Worm (Caenorhabditis elegans) whole organism, L2 larva: Measurements from ENCODE around the gene B0336.7.

ENCODE experiments used
- C34F6.9 ChIP-seq: fragments of 150-350 bp; optimal IDR thresholded peaks from 2 replicates; lab custom pipeline; 2014; ENCODE audit warnings: missing biosample characterization, missing genetic modification characterization
- F13H6.1 ChIP-seq: sonication (generic microtip); optimal IDR thresholded peaks from 2 replicates; lab custom pipeline; 2016; ENCODE audit warnings: missing genetic modification characterization, missing compliant biosample characterization
- R02D3.7 ChIP-seq: fragments of 150-350 bp; optimal IDR thresholded peaks from 2 replicates; lab custom pipeline; 2014; ENCODE audit warnings: missing biosample characterization, missing genetic modification characterization
- Y55F3AM.14 ChIP-seq: fragments of 200-800 bp; sonication (Bioruptor generic); optimal IDR thresholded peaks from 2 replicates; lab custom pipeline; 2018; ENCODE audit warnings: mild to moderate bottlenecking, missing genetic modification characterization, missing compliant biosample characterization
- ZK546.5 ChIP-seq: sonication (generic microtip); optimal IDR thresholded peaks from 2 replicates; lab custom pipeline; 2017; ENCODE audit warnings: missing biosample characterization, missing genetic modification characterization
- alr-1 ChIP-seq: fragments of 150-350 bp; optimal IDR thresholded peaks from 2 replicates; lab custom pipeline; 2014; ENCODE audit warnings: missing biosample characterization, missing genetic modification characterization
- aly-2 ChIP-seq: fragments of 150-350 bp; optimal IDR thresholded peaks from 2 replicates; lab custom pipeline; 2014; ENCODE audit warnings: missing biosample characterization, missing genetic modification characterization
- ama-1 ChIP-seq: fragments of 150-350 bp; optimal IDR thresholded peaks from 2 replicates; lab custom pipeline; 2018; ENCODE audit warnings: inconsistent platforms
- blmp-1 ChIP-seq: sonication (generic microtip); optimal IDR thresholded peaks from 2 replicates; lab custom pipeline; 2017; ENCODE audit warnings: missing genetic modification characterization, mild to moderate bottlenecking, missing compliant biosample characterization, antibody characterized with exemption, moderate library complexity; ENCODE audit not compliant: insufficient read depth
- ceh-16 ChIP-seq: fragments of 150-350 bp; optimal IDR thresholded peaks from 2 replicates; lab custom pipeline; 2014; ENCODE audit warnings: missing biosample characterization, missing genetic modification characterization
- ceh-82 ChIP-seq: fragments of 150-350 bp; optimal IDR thresholded peaks from 2 replicates; lab custom pipeline; 2014; ENCODE audit warnings: missing biosample characterization, missing genetic modification characterization
- crh-2 ChIP-seq: sonication (generic microtip); optimal IDR thresholded peaks from 2 replicates; lab custom pipeline; 2017; ENCODE audit warnings: missing biosample characterization, missing genetic modification characterization
- dmd-4 ChIP-seq: sonication (generic microtip); optimal IDR thresholded peaks from 2 replicates; lab custom pipeline; 2017; ENCODE audit warnings: missing biosample characterization, missing genetic modification characterization
- egl-27 ChIP-seq: sonication (generic microtip); optimal IDR thresholded peaks from 3 replicates; lab custom pipeline; 2017; ENCODE audit warnings: missing biosample characterization, missing genetic modification reagents, missing genetic modification characterization
- elt-1 ChIP-seq: fragments of 150-350 bp; optimal IDR thresholded peaks from 2 replicates; lab custom pipeline; 2014; ENCODE audit warnings: missing biosample characterization, missing genetic modification characterization
- elt-3 ChIP-seq: sonication (generic microtip); optimal IDR thresholded peaks from 2 replicates; lab custom pipeline; 2017; ENCODE audit warnings: missing biosample characterization, missing genetic modification characterization
- fos-1 ChIP-seq: fragments of 150-350 bp; optimal IDR thresholded peaks from 2 replicates; lab custom pipeline; 2014; ENCODE audit warnings: missing biosample characterization, missing genetic modification characterization
- gmeb-1 ChIP-seq: fragments of 150-350 bp; optimal IDR thresholded peaks from 2 replicates; lab custom pipeline; 2014; ENCODE audit warnings: missing biosample characterization, missing genetic modification characterization
- lin-11 ChIP-seq: fragments of 150-350 bp; sonication (generic microtip); optimal IDR thresholded peaks from 2 replicates; lab custom pipeline; 2014; ENCODE audit warnings: missing biosample characterization, missing genetic modification characterization, inconsistent platforms, mixed read lengths
- lin-13 ChIP-seq: fragments of 150-350 bp; optimal IDR thresholded peaks from 2 replicates; lab custom pipeline; 2014; ENCODE audit warnings: missing biosample characterization, missing genetic modification reagents, missing genetic modification characterization
- lin-39 ChIP-seq: fragments of 150-350 bp; optimal IDR thresholded peaks from 2 replicates; lab custom pipeline; 2014; ENCODE audit warnings: missing biosample characterization, missing genetic modification reagents, missing genetic modification characterization
- lsy-2 ChIP-seq, 2 experiments: fragments of 150-350 bp in 1 of 2; sonication (generic microtip) in 1 of 2; optimal IDR thresholded peaks; 2 replicates each; lab custom pipeline; 2014 to 2017; ENCODE audit warnings: missing biosample characterization in 2 of 2, missing genetic modification characterization in 2 of 2
- mab-5 ChIP-seq: fragments of 150-350 bp; optimal IDR thresholded peaks from 2 replicates; lab custom pipeline; 2014; ENCODE audit warnings: missing biosample characterization, missing genetic modification characterization
- mbf-1 ChIP-seq: sonication (generic microtip); optimal IDR thresholded peaks from 2 replicates; lab custom pipeline; 2017; ENCODE audit warnings: missing biosample characterization, missing genetic modification characterization
- mdl-1 ChIP-seq, 2 experiments: fragments of 150-350 bp in 1 of 2; sonication (generic microtip) in 1 of 2; optimal IDR thresholded peaks; 2 replicates each; lab custom pipeline; 2017; ENCODE audit warnings: missing biosample characterization in 2 of 2, missing genetic modification characterization in 2 of 2
- nhr-10 ChIP-seq: sonication (generic microtip); optimal IDR thresholded peaks from 2 replicates; lab custom pipeline; 2017; ENCODE audit warnings: missing biosample characterization, missing genetic modification characterization
- nhr-11 ChIP-seq: fragments of 150-350 bp; optimal IDR thresholded peaks from 2 replicates; lab custom pipeline; 2014; ENCODE audit warnings: missing biosample characterization, missing genetic modification characterization
- nhr-12 ChIP-seq: fragments of 150-350 bp; optimal IDR thresholded peaks from 2 replicates; lab custom pipeline; 2014; ENCODE audit warnings: missing biosample characterization, missing genetic modification characterization
- nhr-129 ChIP-seq: fragments of 150-350 bp; optimal IDR thresholded peaks from 2 replicates; lab custom pipeline; 2014; ENCODE audit warnings: missing biosample characterization, missing genetic modification characterization
- nhr-21 ChIP-seq: fragments of 150-350 bp; optimal IDR thresholded peaks from 2 replicates; lab custom pipeline; 2014; ENCODE audit warnings: missing biosample characterization, missing genetic modification characterization
- nhr-23 ChIP-seq: fragments of 150-350 bp; optimal IDR thresholded peaks from 2 replicates; lab custom pipeline; 2014; ENCODE audit warnings: missing biosample characterization, missing genetic modification reagents, missing genetic modification characterization
- nhr-237 ChIP-seq: fragments of 150-350 bp; optimal IDR thresholded peaks from 2 replicates; lab custom pipeline; 2014; ENCODE audit warnings: missing biosample characterization, missing genetic modification characterization
- nhr-25 ChIP-seq: fragments of 150-350 bp; sonication (generic microtip); optimal IDR thresholded peaks from 3 replicates; lab custom pipeline; 2014; ENCODE audit warnings: missing biosample characterization, missing genetic modification characterization
- nhr-6 ChIP-seq: fragments of 150-350 bp; optimal IDR thresholded peaks from 2 replicates; lab custom pipeline; 2014; ENCODE audit warnings: missing biosample characterization, missing genetic modification characterization
- nhr-77 ChIP-seq: fragments of 150-350 bp; optimal IDR thresholded peaks from 2 replicates; lab custom pipeline; 2014; ENCODE audit warnings: missing biosample characterization, missing genetic modification characterization
- peb-1 ChIP-seq: fragments of 150-350 bp; optimal IDR thresholded peaks from 2 replicates; lab custom pipeline; 2014; ENCODE audit warnings: missing biosample characterization, missing genetic modification characterization
- sem-4 ChIP-seq: fragments of 150-350 bp; optimal IDR thresholded peaks from 2 replicates; lab custom pipeline; 2014; ENCODE audit warnings: missing biosample characterization, missing genetic modification reagents, missing genetic modification characterization
- skn-1 ChIP-seq: sonication (generic microtip); optimal IDR thresholded peaks from 2 replicates; lab custom pipeline; 2017; ENCODE audit warnings: missing biosample characterization, missing genetic modification characterization
- sma-3 ChIP-seq: sonication (generic microtip); optimal IDR thresholded peaks from 2 replicates; lab custom pipeline; 2016; ENCODE audit warnings: missing genetic modification reagents, missing genetic modification characterization, missing compliant biosample characterization
- sma-9 ChIP-seq, 2 experiments: fragments of 150-350 bp in 1 of 2; sonication (generic microtip) in 1 of 2; optimal IDR thresholded peaks; 2 replicates each; lab custom pipeline; 2014 to 2016; ENCODE audit warnings: missing genetic modification characterization in 2 of 2, mild to moderate bottlenecking in 1 of 2, missing biosample characterization in 1 of 2, missing compliant biosample characterization in 1 of 2, missing genetic modification reagents in 1 of 2, moderate library complexity in 1 of 2
- snpc-4 ChIP-seq: fragments of 150-350 bp; optimal IDR thresholded peaks from 2 replicates; lab custom pipeline; 2014; ENCODE audit warnings: missing biosample characterization, missing genetic modification characterization
- unc-39 ChIP-seq: fragments of 150-350 bp; optimal IDR thresholded peaks from 2 replicates; lab custom pipeline; 2014; ENCODE audit warnings: missing biosample characterization, missing genetic modification characterization
- unc-55 ChIP-seq: fragments of 150-350 bp; sonication (generic microtip); optimal IDR thresholded peaks from 3 replicates; lab custom pipeline; 2014; ENCODE audit warnings: missing biosample characterization, missing genetic modification reagents, missing genetic modification characterization
- unc-62 ChIP-seq: fragments of 150-350 bp; optimal IDR thresholded peaks from 2 replicates; lab custom pipeline; 2014; ENCODE audit warnings: missing biosample characterization, missing genetic modification reagents, missing genetic modification characterization
- zag-1 ChIP-seq: fragments of 150-350 bp; optimal IDR thresholded peaks from 2 replicates; lab custom pipeline; 2014; ENCODE audit warnings: missing biosample characterization, missing genetic modification characterization
- ztf-1 ChIP-seq: fragments of 200-800 bp; sonication (Bioruptor generic); conservative IDR thresholded peaks from 2 replicates; pipeline ENCODE4 v1.3.6; 2022; ENCODE audit warnings: missing genetic modification characterization, missing compliant biosample characterization
- ztf-11 ChIP-seq: sonication (generic microtip); optimal IDR thresholded peaks from 2 replicates; lab custom pipeline; 2017; ENCODE audit warnings: missing biosample characterization, missing genetic modification characterization
- ztf-4 ChIP-seq: fragments of 150-350 bp; optimal IDR thresholded peaks from 2 replicates; lab custom pipeline; 2014; ENCODE audit warnings: missing biosample characterization, missing genetic modification characterization

Gene B0336.7

DNA sequence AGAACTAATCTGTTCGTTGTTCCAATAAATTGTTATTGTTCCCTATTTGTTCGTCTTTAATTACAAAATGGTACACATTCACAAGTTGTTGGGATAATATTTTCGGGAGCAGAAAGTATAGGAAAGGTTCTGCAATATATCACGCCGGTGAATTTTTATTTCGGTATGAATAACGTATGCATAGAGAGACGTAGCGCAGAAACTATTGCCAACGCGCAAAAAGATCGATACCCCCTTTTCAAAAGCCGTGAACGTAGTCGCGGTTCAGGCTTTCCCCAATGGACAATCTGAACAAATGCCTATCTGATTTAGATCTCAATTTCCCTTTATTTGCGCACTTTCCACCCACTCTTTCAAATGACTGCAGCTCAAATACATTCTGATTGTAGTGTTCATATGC lies 17.0 kb downstream of the B0336.7 start, which contains the start of gene pst-2:
pst-2 (plus strand) TSS at position 293 of the 400 bp plus-strand sequence.
- no peak for TF ChIP-seq nhr-11
- no peak for TF ChIP-seq sma-3 (GFP tag; lab: Kevin White, UChicago)
- no peak for TF ChIP-seq F13H6.1 (tag; lab: Kevin White, UChicago)
- no peak for TF ChIP-seq C34F6.9 (tag; lab: Kevin White, UChicago)
- TF ChIP-seq ZK546.5 (tag; lab: Kevin White, UChicago) = no peak
- TF ChIP-seq unc-55 = no peak
- no peak for TF ChIP-seq ceh-16 (tag; lab: Kevin White, UChicago)
- TF ChIP-seq ceh-82 = no peak
- TF ChIP-seq ztf-11 (tag; lab: Kevin White, UChicago) = no peak
- no peak for TF ChIP-seq nhr-25 (tag; lab: Kevin White, UChicago)
- no peak for TF ChIP-seq skn-1 (tag; lab: Kevin White, UChicago)
- no peak for TF ChIP-seq unc-39 (tag; lab: Kevin White, UChicago)
- TF ChIP-seq fos-1 = no peak
- no peak for TF ChIP-seq elt-1 (tag; lab: Kevin White, UChicago)
- TF ChIP-seq mbf-1 (tag; lab: Kevin White, UChicago) = no peak

DNA sequence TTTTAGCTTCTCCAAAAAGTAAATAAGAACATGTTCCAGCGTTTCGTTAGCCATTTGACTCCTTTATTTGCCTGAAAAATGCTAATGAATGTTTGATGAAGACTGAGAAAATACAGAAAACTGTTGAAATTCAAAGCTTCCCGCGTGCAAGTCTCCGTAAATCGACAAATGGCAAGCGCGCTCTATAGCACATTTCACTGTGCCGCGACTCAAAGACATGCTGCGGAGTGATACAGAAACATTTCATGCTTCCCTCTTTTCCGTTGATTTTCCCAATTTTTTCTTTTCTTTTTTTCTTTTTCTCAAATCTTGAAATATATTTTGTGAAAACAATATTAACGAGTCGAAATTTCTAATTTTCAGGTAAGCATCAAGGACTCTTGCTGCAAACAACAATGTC lies 18.2 kb downstream of the B0336.7 start, which contains the start of the genes ska-3 and rps-12:
ska-3 (minus strand) TSS at position 71 of the 400 bp plus-strand sequence.
rps-12 (plus strand) TSS at position 364 of the 400 bp plus-strand sequence.
- peak; percentile 98 for TF ChIP-seq R02D3.7 (tag; lab: Kevin White, UChicago)
- TF ChIP-seq nhr-129 (tag; lab: Kevin White, UChicago) = peak; percentile 99
- TF ChIP-seq sma-9 (GFP tag; optimal IDR thresholded peaks at IDR 0.05; lab: Kevin White, UChicago) = peak; percentile 99
- no peak for TF ChIP-seq sma-9 (tag; optimal IDR thresholded peaks at IDR 0.05; lab: Kevin White, UChicago)
- TF ChIP-seq nhr-10 (tag; lab: Kevin White, UChicago) = peak; percentile 90
- peak; percentile 94 for TF ChIP-seq nhr-77
- TF ChIP-seq alr-1 (tag; lab: Kevin White, UChicago) = no peak
- TF ChIP-seq gmeb-1 (tag; lab: Kevin White, UChicago) = peak; percentile 99
- peak; percentile 98 for TF ChIP-seq F13H6.1 (tag; lab: Kevin White, UChicago)
- no peak for TF ChIP-seq peb-1 (tag; lab: Kevin White, UChicago)
- TF ChIP-seq zag-1 (tag; lab: Kevin White, UChicago) = peak; percentile 97
- peak; percentile 98 for TF ChIP-seq nhr-6 (tag; lab: Kevin White, UChicago)
- TF ChIP-seq nhr-23 = no peak
- peak; percentile 84 for TF ChIP-seq nhr-237 (tag; lab: Kevin White, UChicago)
- peak; percentile 79 for TF ChIP-seq dmd-4 (tag; lab: Kevin White, UChicago)
- peak; percentile 98 for TF ChIP-seq ztf-4 (tag; lab: Kevin White, UChicago)
- TF ChIP-seq fos-1 = peak; percentile 99
- TF ChIP-seq blmp-1 = peak; percentile 94
- peak; percentile 80 to 94 for TF ChIP-seq mdl-1 (tag; optimal IDR thresholded peaks at IDR 0.05; lab: Kevin White, UChicago)
- peak; percentile 99 for TF ChIP-seq C34F6.9 (tag; lab: Kevin White, UChicago)
- peak; percentile 96 for TF ChIP-seq ceh-82
- peak; percentile 99 for TF ChIP-seq crh-2 (tag; lab: Kevin White, UChicago)
- peak; percentile 45 for TF ChIP-seq ztf-11 (tag; lab: Kevin White, UChicago)
- TF ChIP-seq nhr-21 (tag; lab: Kevin White, UChicago) = peak; percentile 99
- no peak for TF ChIP-seq mbf-1 (tag; lab: Kevin White, UChicago)
- peak; percentile 85 for TF ChIP-seq lin-39 (tag; lab: Kevin White, UChicago)
- peak; percentile 69 for TF ChIP-seq nhr-12 (tag; lab: Kevin White, UChicago)
- TF ChIP-seq lsy-2 (tag; optimal IDR thresholded peaks at IDR 0.05; lab: Kevin White, UChicago) = peak; percentile 94 to 98
- no peak for TF ChIP-seq elt-1 (tag; lab: Kevin White, UChicago)
- TF ChIP-seq unc-39 (tag; lab: Kevin White, UChicago) = peak; percentile 62
- peak; percentile 97 for TF ChIP-seq mab-5 (tag; lab: Kevin White, UChicago)
- TF ChIP-seq snpc-4 (tag; lab: Kevin White, UChicago) = peak; percentile 94
- peak; percentile 73 for TF ChIP-seq nhr-11
- TF ChIP-seq egl-27 (tag; lab: Kevin White, UChicago) = peak; percentile 99
- peak; percentile 98 for TF ChIP-seq lin-11 (tag; lab: Kevin White, UChicago)
- TF ChIP-seq sem-4 = peak; percentile 99
- TF ChIP-seq elt-3 (tag; lab: Kevin White, UChicago) = no peak
- peak; percentile 85 for TF ChIP-seq Y55F3AM.14 (GFP tag; lab: Kevin White, UChicago)
- TF ChIP-seq skn-1 (tag; lab: Kevin White, UChicago) = peak; percentile 85
- TF ChIP-seq ceh-16 (tag; lab: Kevin White, UChicago) = peak; percentile 94
- TF ChIP-seq unc-55 = peak; percentile 100
- TF ChIP-seq sma-3 (GFP tag; lab: Kevin White, UChicago) = peak; percentile 99
- TF ChIP-seq ZK546.5 (tag; lab: Kevin White, UChicago) = peak; percentile 91
- no peak for TF ChIP-seq aly-2
- TF ChIP-seq ama-1 = peak; percentile 88
- peak; percentile 98 for TF ChIP-seq lin-13 (GFP tag; lab: Kevin White, UChicago)
- no peak for TF ChIP-seq ztf-1 (GFP tag; lab: Robert Waterston, UW)
- peak; percentile 84 for TF ChIP-seq unc-62 (GFP tag; lab: Kevin White, UChicago)
- TF ChIP-seq nhr-25 (tag; lab: Kevin White, UChicago) = peak; percentile 99
